Worm (Caenorhabditis elegans): Measurements from ENCODE around the gene R07H5.9.

Gene R07H5.9

ce11 chrIV:11164831-11165230 is 42.5 kb upstream of the R07H5.9 start, which contains the start of gene C08F8.6:
TSS of gene C08F8.6 (minus strand) at chrIV:11164931.
- no peak for TF ChIP-seq let-526 (GFP tag; IDR thresholded peaks at IDR 0.05)
- TF ChIP-seq B0261.1 (tag; optimal IDR thresholded peaks at IDR 0.05): no peak
- no peak for TF ChIP-seq Y79H2A.3 (GFP tag; conservative IDR thresholded peaks at IDR 0.05)
- no peak for TF ChIP-seq him-1 (tag; optimal IDR thresholded peaks at IDR 0.05)
- no peak for TF ChIP-seq ztf-6 (GFP tag; IDR thresholded peaks at IDR 0.05)
- TF ChIP-seq mes-4 (tag; optimal IDR thresholded peaks at IDR 0.05): no peak
- 0 out of 2 replicates have a peak, but pooled peaks have one; percentile 44 for TF ChIP-seq lag-1 (GFP tag; IDR thresholded peaks at IDR 0.05)

DNA sequence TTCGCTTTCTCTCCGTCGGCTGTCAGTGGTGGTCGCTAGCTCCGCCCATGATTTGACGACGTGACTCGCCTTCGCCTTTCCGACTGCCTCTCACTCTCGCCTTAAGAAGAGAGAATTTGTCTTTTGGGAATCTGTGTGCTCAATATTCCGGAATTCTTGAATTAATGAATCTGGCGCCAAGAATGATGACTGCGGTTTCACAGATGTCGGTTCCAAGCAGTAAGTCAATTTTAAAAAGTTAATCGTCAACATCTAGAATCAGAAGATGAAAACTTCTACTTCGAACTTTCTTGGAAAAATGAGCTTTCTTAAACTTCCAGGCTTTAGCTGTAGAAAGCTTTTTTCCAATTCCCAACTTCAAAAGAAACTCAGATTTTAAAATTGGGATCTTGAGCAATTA is 37.6 kb upstream of the R07H5.9 start, which contains the start of gene nhr-67:
nhr-67 (plus strand) TSS at position 97 of the 400 bp plus-strand sequence.
- no peak for TF ChIP-seq hmg-20 (GFP tag; IDR thresholded peaks at IDR 0.05)
- no peak for TF ChIP-seq hmg-1.2 (GFP tag; IDR thresholded peaks at IDR 0.05)
- TF ChIP-seq nhr-27 (tag; optimal IDR thresholded peaks at IDR 0.05): no peak
- TF ChIP-seq rpc-1 (optimal IDR thresholded peaks at IDR 0.05): no peak
- TF ChIP-seq rpc-1 (tag; optimal IDR thresholded peaks at IDR 0.05): no peak
- TF ChIP-seq Y56A3A.18 (GFP tag; IDR thresholded peaks at IDR 0.05): no peak
- TF ChIP-seq F57A8.1 (GFP tag; optimal IDR thresholded peaks at IDR 0.05): no peak
- no peak for TF ChIP-seq dpff-1 (tag; optimal IDR thresholded peaks at IDR 0.05)
- no peak for TF ChIP-seq sea-2 (GFP tag; IDR thresholded peaks at IDR 0.05)
- TF ChIP-seq F39B2.1 (GFP tag; IDR thresholded peaks at IDR 0.05): no peak
- no peak for TF ChIP-seq tbp1 (GFP tag; optimal IDR thresholded peaks at IDR 0.05)
- no peak for TF ChIP-seq F33H1.4 (GFP tag; IDR thresholded peaks at IDR 0.05)
- TF ChIP-seq attf-3 (GFP tag; conservative IDR thresholded peaks at IDR 0.05): no peak
- TF ChIP-seq let-526 (GFP tag; IDR thresholded peaks at IDR 0.05): no peak
- TF ChIP-seq dox-1 (GFP tag; IDR thresholded peaks at IDR 0.05): no peak

ce11 chrIV:11174772-11175171 is 32.5 kb upstream of the R07H5.9 start:
- TF ChIP-seq nhr-90 (tag; optimal IDR thresholded peaks at IDR 0.05) (no peak), ccch-3 (GFP tag; optimal IDR thresholded peaks at IDR 0.05) (no peak), lin-40 (tag; optimal IDR thresholded peaks at IDR 0.05) (no peak), aptf-3 (GFP tag; IDR thresholded peaks at IDR 0.05) (no peak), B0261.1 (tag; optimal IDR thresholded peaks at IDR 0.05) (no peak), fkh-3 (tag; optimal IDR thresholded peaks at IDR 0.05) (no peak), B0019.2 (GFP tag; conservative IDR thresholded peaks at IDR 0.05) (no peak), Y56A3A.18 (GFP tag; IDR thresholded peaks at IDR 0.05) (no peak), attf-5 (GFP tag; optimal IDR thresholded peaks at IDR 0.05) (no peak), ceh-79 (tag; optimal IDR thresholded peaks at IDR 0.05) (no peak)

DNA sequence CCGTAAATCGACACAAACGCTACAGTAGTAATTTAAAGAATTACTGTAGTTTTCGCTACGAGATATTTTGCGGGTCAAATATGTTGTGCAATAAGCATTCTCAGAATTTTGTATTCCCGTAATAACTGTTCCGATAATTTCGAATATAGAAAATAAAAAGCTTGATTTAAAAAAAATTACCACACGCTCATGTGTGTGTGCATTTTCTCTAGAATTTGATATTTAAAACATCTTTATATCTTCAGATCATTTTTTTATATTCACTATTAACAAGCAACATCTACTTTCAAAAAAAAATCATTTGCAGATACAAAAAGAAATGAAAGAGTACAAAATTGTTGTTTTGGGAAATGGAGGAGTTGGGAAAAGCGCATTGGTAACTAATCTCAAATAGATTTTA is 30.3 kb upstream of the R07H5.9 start, which contains the start of gene rap-3:
rap-3 (plus strand) TSS at position 301 of the 400 bp plus-strand sequence.
- TF ChIP-seq let-607 (tag; optimal IDR thresholded peaks at IDR 0.05): no peak

DNA sequence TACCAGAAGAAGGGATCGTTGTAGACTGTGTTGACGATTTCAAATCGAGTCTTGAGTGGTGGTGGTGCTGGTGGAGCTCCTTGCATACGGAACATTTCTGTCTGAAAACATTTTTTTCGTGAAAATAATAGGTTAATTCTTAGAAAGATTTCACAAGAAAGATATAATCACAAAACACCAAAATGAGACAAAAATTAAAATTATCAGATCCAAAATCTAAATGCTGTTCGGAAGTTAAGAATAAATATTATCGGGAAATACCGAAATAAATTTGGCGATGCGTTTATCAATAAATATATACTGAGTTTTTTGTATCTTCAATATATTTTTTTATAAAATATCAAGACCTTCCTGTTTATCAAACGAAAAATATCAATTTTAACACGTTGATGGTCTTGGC is 28.8 kb upstream of the R07H5.9 start, which contains the start of gene C08F8.9:
C08F8.9 (minus strand) TSS at position 101 of the 400 bp plus-strand sequence.
- TF ChIP-seq ceh-100 (GFP tag; IDR thresholded peaks at IDR 0.05): no peak
- TF ChIP-seq lsl-1 (GFP tag; optimal IDR thresholded peaks at IDR 0.05): no peak
- TF ChIP-seq lsy-27 (tag; optimal IDR thresholded peaks at IDR 0.05; ENCODE audit: borderline replicate concordance, insufficient read depth): no peak

Measured in whole organism, young adult.